Worm (Caenorhabditis elegans) whole organism, late embryonic: ENCODE data around the gene jnk-1.

Experiments
- F13H6.1 ChIP-seq: sonication (generic microtip); optimal IDR thresholded peaks from 2 replicates; lab custom pipeline; 2016; ENCODE audit warnings: missing genetic modification characterization, missing compliant biosample characterization
- fkh-10 ChIP-seq: fragments of 150-350 bp; optimal IDR thresholded peaks from 2 replicates; lab custom pipeline; 2014; ENCODE audit warnings: missing biosample characterization, missing genetic modification reagents, missing genetic modification characterization
- pqm-1 ChIP-seq: sonication (generic microtip); optimal IDR thresholded peaks from 2 replicates; lab custom pipeline; 2016; ENCODE audit warnings: missing genetic modification characterization, missing compliant biosample characterization
- ztf-16 ChIP-seq: sonication (generic microtip); optimal IDR thresholded peaks from 2 replicates; lab custom pipeline; 2017; ENCODE audit warnings: missing genetic modification characterization, missing compliant biosample characterization

DNA sequence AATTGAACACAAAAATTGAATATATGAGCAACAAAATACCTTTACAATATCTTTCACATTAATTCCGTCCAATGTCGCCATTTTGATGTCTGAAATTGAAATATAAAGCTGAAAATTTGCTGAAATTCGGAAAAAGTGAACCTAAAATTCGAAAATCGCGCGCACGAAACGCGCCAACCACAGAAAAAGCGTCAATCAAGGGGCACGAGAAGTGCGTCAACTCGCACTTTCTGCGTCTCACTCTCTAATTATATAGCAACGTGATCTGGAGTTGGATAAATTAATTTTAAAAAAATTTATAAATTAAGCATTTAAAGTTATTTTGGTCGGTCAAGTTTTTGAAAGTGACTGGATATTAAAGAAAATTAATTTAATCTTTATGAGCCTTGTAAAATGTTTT, 38.1 kb upstream of the jnk-1 start, which contains the start of gene ruvb-2:
- no peak for TF ChIP-seq fkh-10 (GFP tag; lab: Kevin White, UChicago)
- no peak for TF ChIP-seq F13H6.1 (tag; lab: Kevin White, UChicago)
- TF ChIP-seq ztf-16 (tag; lab: Kevin White, UChicago), result no peak
- no peak for TF ChIP-seq pqm-1
